Fruit fly (Drosophila melanogaster): ENCODE results near the gene CG4045.

Gene CG4045

dm6 chrX:2070708-2071063 is 5.0 kb downstream of the CG4045 start (continued):
- TF ChIP-seq bigmax (GFP tag; optimal IDR thresholded peaks at IDR 0.05) = no peak
- no peak for TF ChIP-seq sna (GFP tag; IDR thresholded peaks at IDR 0.05; ENCODE audit: partially characterized antibody)
- peak in 1 of 2 experiments; percentile 60 for TF ChIP-seq Hr51 (GFP tag; optimal IDR thresholded peaks at IDR 0.05)
- TF ChIP-seq Doc2 (GFP tag; IDR thresholded peaks at IDR 0.05) = peak; percentile 14; the same call in 1 of the 2 replicates
- TF ChIP-seq nau (GFP tag; optimal IDR thresholded peaks at IDR 0.05) = no peak
- TF ChIP-seq CG31365 (tag; optimal IDR thresholded peaks at IDR 0.05) = no peak
- peak; percentile 79 for TF ChIP-seq sens (GFP tag)
- no peak for TF ChIP-seq Dfd (GFP tag; optimal IDR thresholded peaks at IDR 0.05)
- TF ChIP-seq Dip2 (GFP tag; IDR thresholded peaks at IDR 0.05) = no peak
- peak; percentile 16 for TF ChIP-seq CG16815 (GFP tag; optimal IDR thresholded peaks at IDR 0.05)
- peak; percentile 20 for TF ChIP-seq Ravus (GFP tag; IDR thresholded peaks at IDR 0.05)
- TF ChIP-seq disco-r (GFP tag; optimal IDR thresholded peaks at IDR 0.05) = no peak
- TF ChIP-seq CG30431 (GFP tag; optimal IDR thresholded peaks at IDR 0.05) = peak; percentile 16
- no peak for TF ChIP-seq ems (GFP tag; optimal IDR thresholded peaks at IDR 0.05)
- TF ChIP-seq CG4854 (GFP tag; optimal IDR thresholded peaks at IDR 0.05) = no peak
- no peak for TF ChIP-seq insv (GFP tag; optimal IDR thresholded peaks at IDR 0.05)
- no peak for TF ChIP-seq MESR4 (GFP tag; optimal IDR thresholded peaks at IDR 0.05)
- peak; percentile 54 for TF ChIP-seq CoRest (tag; optimal IDR thresholded peaks at IDR 0.05)
- TF ChIP-seq CG10543 (GFP tag; optimal IDR thresholded peaks at IDR 0.05) = peak; percentile 84
- TF ChIP-seq Sry-β (GFP tag; optimal IDR thresholded peaks at IDR 0.05) = no peak
- TF ChIP-seq CG14860 (GFP tag; IDR thresholded peaks at IDR 0.05; ENCODE audit: partially characterized antibody) = no peak
- TF ChIP-seq CG8944 (GFP tag; optimal IDR thresholded peaks at IDR 0.05) = peak; percentile 9
- peak; percentile 80 for TF ChIP-seq vvl (GFP tag; IDR thresholded peaks at IDR 0.05)
- TF ChIP-seq CG14965 (GFP tag; optimal IDR thresholded peaks at IDR 0.05; ENCODE audit: borderline replicate concordance) = no peak
- no peak for TF ChIP-seq CTCF (GFP tag; optimal IDR thresholded peaks at IDR 0.05)
- TF ChIP-seq Nf-YC (tag; optimal IDR thresholded peaks at IDR 0.05) = peak; percentile 65
- TF ChIP-seq CG17829 (tag; optimal IDR thresholded peaks at IDR 0.05) = peak; percentile 34
- peak; percentile 56 for TF ChIP-seq pnt (GFP tag; optimal IDR thresholded peaks at IDR 0.05)
- TF ChIP-seq CG11247 (GFP tag; IDR thresholded peaks at IDR 0.05) = peak; percentile 55
- TF ChIP-seq MTF-1 (GFP tag; optimal IDR thresholded peaks at IDR 0.05; ENCODE audit: borderline replicate concordance) = no peak
- peak in 1 of 2 experiments; percentile 43 for TF ChIP-seq chif (GFP tag; optimal IDR thresholded peaks at IDR 0.05)
- TF ChIP-seq nerfin-1 (tag; optimal IDR thresholded peaks at IDR 0.05) = peak; percentile 18
- peak; percentile 65; the same call in 1 of the 2 replicates for TF ChIP-seq ranshi (GFP tag; IDR thresholded peaks at IDR 0.05)
- TF ChIP-seq her (GFP tag; optimal IDR thresholded peaks at IDR 0.05) = peak; percentile 72
- no peak for TF ChIP-seq dan (GFP tag; IDR thresholded peaks at IDR 0.05)
- TF ChIP-seq HLHmδ (GFP tag; optimal IDR thresholded peaks at IDR 0.05) = no peak
- peak; percentile 56 for TF ChIP-seq grn (GFP tag; optimal IDR thresholded peaks at IDR 0.05)
- peak; percentile 53 for TF ChIP-seq CG4404 (GFP tag; IDR thresholded peaks at IDR 0.05)
- TF ChIP-seq nom (GFP tag; optimal IDR thresholded peaks at IDR 0.05) = peak; percentile 11
- no peak for TF ChIP-seq Nf-YA (GFP tag; IDR thresholded peaks at IDR 0.05)
- TF ChIP-seq CG17186 (GFP tag; optimal IDR thresholded peaks at IDR 0.05) = no peak
- no peak for TF ChIP-seq CG16779 (GFP tag; IDR thresholded peaks at IDR 0.05)
- peak; percentile 15 for TF ChIP-seq btn (GFP tag; optimal IDR thresholded peaks at IDR 0.05)
- no peak for TF ChIP-seq da (GFP tag; optimal IDR thresholded peaks at IDR 0.05)
- no peak for TF ChIP-seq sc (optimal IDR thresholded peaks at IDR 0.05)
- no peak for TF ChIP-seq sc (GFP tag; optimal IDR thresholded peaks at IDR 0.05)
- TF ChIP-seq CG13287 (GFP tag; IDR thresholded peaks at IDR 0.05; ENCODE audit: partially characterized antibody) = 0 out of 2 replicates have a peak, but pooled peaks have one; percentile 3
- no peak for TF ChIP-seq CG4360 (GFP tag; IDR thresholded peaks at IDR 0.05)
- TF ChIP-seq CG17912 (GFP tag; optimal IDR thresholded peaks at IDR 0.05) = peak; percentile 5
- no peak for TF ChIP-seq Sry-δ (GFP tag; optimal IDR thresholded peaks at IDR 0.05)
- no peak for TF ChIP-seq fd102C (GFP tag; optimal IDR thresholded peaks at IDR 0.05)
- peak; percentile 77 for TF ChIP-seq sob (GFP tag; IDR thresholded peaks at IDR 0.05)

Data from whole organism, embryonic.